Fruit fly (Drosophila melanogaster) whole organism, prepupa: ENCODE results near the gene Alh.

Source experiments
- Blimp-1 ChIP-seq: fragments of 200-800 bp; sonication (Bioruptor generic); optimal IDR thresholded peaks from 3 replicates; lab custom pipeline; 2017; ENCODE audit warnings: missing biosample characterization, missing genetic modification characterization, mild to moderate bottlenecking, moderate library complexity, missing genetic modification reagents
- CG10669 ChIP-seq: fragments of 200-800 bp; sonication (Bioruptor generic); optimal IDR thresholded peaks from 3 replicates; lab custom pipeline; 2018; ENCODE audit warnings: missing biosample characterization, mild to moderate bottlenecking, missing genetic modification characterization, moderate library complexity
- CG11294 ChIP-seq: fragments of 200-800 bp; sonication (Bioruptor generic); IDR thresholded peaks from 2 replicates; pipeline ENCODE4 v1.3.6; 2022; ENCODE audit warnings: missing biosample characterization, missing genetic modification characterization
- CG11762 ChIP-seq: fragments of 200-800 bp; sonication (Bioruptor generic); optimal IDR thresholded peaks from 3 replicates; lab custom pipeline; 2016; ENCODE audit warnings: missing biosample characterization, missing genetic modification characterization; ENCODE audit not compliant: insufficient read depth
- CG15336 ChIP-seq: fragments of 200-800 bp; sonication (Bioruptor generic); IDR thresholded peaks from 2 replicates; pipeline ENCODE4 v1.3.6; 2022; ENCODE audit warnings: missing biosample characterization, missing genetic modification characterization
- CG16779 ChIP-seq: fragments of 200-800 bp; sonication (Bioruptor generic); optimal IDR thresholded peaks from 3 replicates; lab custom pipeline; 2017; ENCODE audit warnings: missing biosample characterization, mild to moderate bottlenecking, missing genetic modification characterization
- CG3032 ChIP-seq: fragments of 200-800 bp; optimal IDR thresholded peaks from 2 replicates; lab custom pipeline; 2019; ENCODE audit warnings: missing biosample characterization, mild to moderate bottlenecking, missing genetic modification characterization, moderate library complexity
- CG31627 ChIP-seq: fragments of 200-800 bp; sonication (Bioruptor generic); optimal IDR thresholded peaks from 3 replicates; lab custom pipeline; 2016; ENCODE audit warnings: missing biosample characterization, missing genetic modification characterization
- CG32006 ChIP-seq: fragments of 200-800 bp; sonication (Bioruptor generic); optimal IDR thresholded peaks from 3 replicates; lab custom pipeline; 2017; ENCODE audit warnings: missing biosample characterization, mild to moderate bottlenecking, missing genetic modification characterization
- CG3919 ChIP-seq: fragments of 200-800 bp; sonication (Bioruptor generic); optimal IDR thresholded peaks from 3 replicates; lab custom pipeline; 2016; ENCODE audit warnings: missing biosample characterization, missing genetic modification characterization
- CG4318 ChIP-seq: fragments of 200-800 bp; sonication (Bioruptor generic); optimal IDR thresholded peaks from 3 replicates; lab custom pipeline; 2017; ENCODE audit warnings: missing biosample characterization, mild to moderate bottlenecking, missing genetic modification characterization
- CG6163 ChIP-seq: fragments of 200-800 bp; sonication (Bioruptor generic); IDR thresholded peaks from 3 replicates; pipeline ENCODE4 v1.3.6; 2022; ENCODE audit warnings: missing biosample characterization, missing genetic modification characterization
- CG6276 ChIP-seq: fragments of 200-800 bp; sonication (Bioruptor generic); optimal IDR thresholded peaks from 2 replicates; lab custom pipeline; 2017; ENCODE audit warnings: missing biosample characterization, mild to moderate bottlenecking, missing genetic modification characterization
- CG6792 ChIP-seq: fragments of 200-800 bp; sonication (Bioruptor generic); optimal IDR thresholded peaks from 3 replicates; lab custom pipeline; 2016; ENCODE audit warnings: missing biosample characterization, missing genetic modification characterization
- CG6808 ChIP-seq: fragments of 200-800 bp; sonication (Bioruptor generic); optimal IDR thresholded peaks from 3 replicates; lab custom pipeline; 2017; ENCODE audit warnings: missing biosample characterization, missing genetic modification characterization, mild to moderate bottlenecking, moderate library complexity, missing genetic modification reagents
- CG6854 ChIP-seq: fragments of 200-800 bp; sonication (Bioruptor generic); optimal IDR thresholded peaks from 2 replicates; lab custom pipeline; 2017; ENCODE audit warnings: missing biosample characterization, mild to moderate bottlenecking, missing genetic modification characterization
- CG8119 ChIP-seq: fragments of 200-800 bp; sonication (Bioruptor generic); IDR thresholded peaks from 3 replicates; pipeline ENCODE4 v1.3.6; 2022; ENCODE audit warnings: missing biosample characterization, missing genetic modification characterization
- CG8632 ChIP-seq: fragments of 200-800 bp; sonication (Bioruptor generic); optimal IDR thresholded peaks from 3 replicates; lab custom pipeline; 2016; ENCODE audit warnings: missing biosample characterization, missing genetic modification characterization
- CG9139 ChIP-seq: fragments of 200-800 bp; sonication (Bioruptor generic); optimal IDR thresholded peaks from 3 replicates; lab custom pipeline; 2017; ENCODE audit warnings: missing biosample characterization, mild to moderate bottlenecking, missing genetic modification characterization
- Eip75B ChIP-seq: fragments of 200-800 bp; sonication (Bioruptor generic); optimal IDR thresholded peaks from 3 replicates; lab custom pipeline; 2016; ENCODE audit warnings: missing biosample characterization, missing genetic modification characterization
- Eip78C ChIP-seq: fragments of 200-800 bp; sonication (Bioruptor generic); peaks from one replicate; lab custom pipeline; 2016; ENCODE audit warnings: missing biosample characterization, missing genetic modification characterization
- Eip93F ChIP-seq: fragments of 200-800 bp; sonication (Bioruptor generic); optimal IDR thresholded peaks from 2 replicates; lab custom pipeline; 2016; ENCODE audit warnings: missing biosample characterization, mild to moderate bottlenecking, missing genetic modification characterization
- Ets21C ChIP-seq: fragments of 200-800 bp; sonication (Bioruptor generic); optimal IDR thresholded peaks from 3 replicates; lab custom pipeline; 2016; ENCODE audit warnings: missing biosample characterization, missing genetic modification characterization
- Ets96B ChIP-seq: fragments of 200-800 bp; optimal IDR thresholded peaks from 2 replicates; lab custom pipeline; 2019; ENCODE audit warnings: missing biosample characterization, mild to moderate bottlenecking, missing genetic modification characterization, moderate library complexity
- Gug ChIP-seq: fragments of 200-800 bp; sonication (Bioruptor generic); IDR thresholded peaks from 2 replicates; pipeline ENCODE4 v1.3.6; 2022; ENCODE audit warnings: missing biosample characterization, missing genetic modification characterization
- Hr4 ChIP-seq: fragments of 200-800 bp; sonication (Bioruptor generic); optimal IDR thresholded peaks from 3 replicates; lab custom pipeline; 2016; ENCODE audit warnings: missing biosample characterization, missing genetic modification characterization
- Lpt ChIP-seq: fragments of 200-800 bp; sonication (Bioruptor generic); optimal IDR thresholded peaks from 3 replicates; lab custom pipeline; 2016; ENCODE audit warnings: missing biosample characterization, missing genetic modification characterization
- Met ChIP-seq: fragments of 200-800 bp; sonication (Bioruptor generic); optimal IDR thresholded peaks from 3 replicates; lab custom pipeline; 2016; ENCODE audit warnings: missing biosample characterization, missing genetic modification characterization
- OdsH ChIP-seq: fragments of 200-800 bp; sonication (Bioruptor generic); optimal IDR thresholded peaks from 3 replicates; lab custom pipeline; 2016; ENCODE audit warnings: missing biosample characterization, missing genetic modification characterization
- Sox102F ChIP-seq: fragments of 200-800 bp; sonication (Bioruptor generic); optimal IDR thresholded peaks from 2 replicates; lab custom pipeline; 2016; ENCODE audit warnings: missing biosample characterization, mild to moderate bottlenecking, missing genetic modification characterization
- Sox14 ChIP-seq: fragments of 200-800 bp; sonication (Bioruptor generic); optimal IDR thresholded peaks from 3 replicates; lab custom pipeline; 2016; ENCODE audit warnings: missing biosample characterization, missing genetic modification characterization
- Sox15 ChIP-seq: fragments of 200-800 bp; sonication (Bioruptor generic); optimal IDR thresholded peaks from 3 replicates; lab custom pipeline; 2016; ENCODE audit warnings: missing biosample characterization, missing genetic modification characterization
- achi ChIP-seq: fragments of 200-800 bp; sonication (Bioruptor generic); optimal IDR thresholded peaks from 3 replicates; lab custom pipeline; 2016; ENCODE audit warnings: missing biosample characterization, missing genetic modification characterization
- acj6 ChIP-seq: fragments of 200-800 bp; sonication (Bioruptor generic); optimal IDR thresholded peaks from 3 replicates; lab custom pipeline; 2016; ENCODE audit warnings: missing biosample characterization, missing genetic modification characterization
- dac ChIP-seq: fragments of 200-800 bp; sonication (Bioruptor generic); optimal IDR thresholded peaks from 2 replicates; lab custom pipeline; 2017; ENCODE audit warnings: missing biosample characterization, mild to moderate bottlenecking, missing genetic modification characterization
- dsx ChIP-seq: fragments of 200-800 bp; optimal IDR thresholded peaks from 3 replicates; lab custom pipeline; 2019; ENCODE audit warnings: missing biosample characterization, mild to moderate bottlenecking, missing genetic modification characterization, moderate library complexity; ENCODE audit not compliant: poor library complexity, severe bottlenecking
- eg ChIP-seq: fragments of 200-800 bp; sonication (Bioruptor generic); IDR thresholded peaks from 3 replicates; pipeline ENCODE4 v1.3.6; 2022; ENCODE audit warnings: missing biosample characterization, missing genetic modification characterization
- fd59A ChIP-seq: fragments of 200-800 bp; sonication (Bioruptor generic); optimal IDR thresholded peaks from 2 replicates; lab custom pipeline; 2017; ENCODE audit warnings: missing biosample characterization, mild to moderate bottlenecking, missing genetic modification characterization, missing genetic modification reagents
- fd85E ChIP-seq: fragments of 200-800 bp; sonication (Bioruptor generic); optimal IDR thresholded peaks from 3 replicates; lab custom pipeline; 2016; ENCODE audit warnings: missing biosample characterization, missing genetic modification characterization
- fkh ChIP-seq: fragments of 200-800 bp; sonication (Bioruptor generic); optimal IDR thresholded peaks from 3 replicates; lab custom pipeline; 2017; ENCODE audit warnings: missing biosample characterization, mild to moderate bottlenecking, missing genetic modification characterization, moderate library complexity
- lz ChIP-seq: fragments of 200-800 bp; sonication (Bioruptor generic); optimal IDR thresholded peaks from 3 replicates; lab custom pipeline; 2016; ENCODE audit warnings: missing biosample characterization, missing genetic modification characterization
- net ChIP-seq: fragments of 200-800 bp; sonication (Bioruptor generic); optimal IDR thresholded peaks from 3 replicates; lab custom pipeline; 2016; ENCODE audit warnings: missing biosample characterization, missing genetic modification characterization
- pdm3 ChIP-seq: fragments of 200-800 bp; sonication (Bioruptor generic); optimal IDR thresholded peaks from 3 replicates; lab custom pipeline; 2016; ENCODE audit warnings: missing biosample characterization, missing genetic modification characterization
- salr ChIP-seq, 2 experiments: fragments of 200-800 bp; sonication (Bioruptor generic); optimal IDR thresholded peaks; 3 replicates each; lab custom pipeline; 2016 to 2018; ENCODE audit warnings: missing biosample characterization in 2 of 2, missing genetic modification characterization in 2 of 2, mild to moderate bottlenecking in 1 of 2
- spab ChIP-seq: fragments of 200-800 bp; sonication (Bioruptor generic); optimal IDR thresholded peaks from 2 replicates; lab custom pipeline; 2017; ENCODE audit warnings: missing biosample characterization, mild to moderate bottlenecking, missing genetic modification characterization, missing genetic modification reagents
- ss ChIP-seq, 2 experiments: fragments of 200-800 bp; sonication (Bioruptor generic); optimal IDR thresholded peaks; 2 replicates in 1 of 2; 3 replicates in 1 of 2; lab custom pipeline; 2017 to 2018; ENCODE audit warnings: mild to moderate bottlenecking in 2 of 2, missing biosample characterization in 2 of 2, missing genetic modification characterization in 2 of 2, moderate library complexity in 1 of 2
- svp ChIP-seq: fragments of 200-800 bp; sonication (Bioruptor generic); peaks from one replicate; lab custom pipeline; 2016; ENCODE audit warnings: missing biosample characterization, missing genetic modification characterization
- topi ChIP-seq: fragments of 200-800 bp; sonication (Bioruptor generic); optimal IDR thresholded peaks from 3 replicates; lab custom pipeline; 2016; ENCODE audit warnings: missing biosample characterization, missing genetic modification characterization
- vri ChIP-seq: fragments of 200-800 bp; sonication (Bioruptor generic); optimal IDR thresholded peaks from 3 replicates; lab custom pipeline; 2016; ENCODE audit warnings: missing biosample characterization, mild to moderate bottlenecking, missing genetic modification characterization

The Alh gene

dm6 chr3R:7094368-7094767 lies 29.6 kb downstream of the Alh start:
- TF ChIP-seq dsx (GFP tag; lab: Kevin White, UChicago) (no peak), CG6276 (GFP tag; lab: Kevin White, UChicago) (no peak), CG11294 (GFP tag; lab: Robert Waterston, UW) (no peak), Eip78C (GFP tag; lab: Kevin White, UChicago) (no peak), CG10669 (GFP tag; lab: Kevin White, UChicago) (no peak), CG16779 (tag; lab: Kevin White, UChicago) (no peak), vri (GFP tag; lab: Kevin White, UChicago) (no peak), fkh (GFP tag; lab: Kevin White, UChicago) (no peak), svp (GFP tag; lab: Kevin White, UChicago) (no peak), Sox15 (GFP tag; lab: Kevin White, UChicago) (no peak)
- TF ChIP-seq, all 60 proteins: peak for 0

- TF ChIP-seq CG6854 (GFP tag; lab: Kevin White, UChicago) (no peak), CG32006 (GFP tag; lab: Kevin White, UChicago) (no peak), CG8119 (GFP tag; lab: Robert Waterston, UW) (no peak), CG9139 (GFP tag; lab: Kevin White, UChicago) (no peak), svp (GFP tag; lab: Kevin White, UChicago) (no peak), Met (no peak), Sox15 (GFP tag; lab: Kevin White, UChicago) (no peak), CG6276 (GFP tag; lab: Kevin White, UChicago) (no peak), net (no peak), Hr4 (GFP tag; lab: Kevin White, UChicago) (no peak), topi (GFP tag; lab: Kevin White, UChicago) (no peak), CG8632 (peak; percentile 2), fd59A (GFP tag; lab: Kevin White, UChicago) (no peak), Eip75B (GFP tag; lab: Kevin White, UChicago) (no peak), lz (GFP tag; lab: Kevin White, UChicago) (peak; percentile 8), achi (GFP tag; lab: Kevin White, UChicago) (no peak), CG3919 (peak; percentile 43), fkh (GFP tag; lab: Kevin White, UChicago) (no peak), eg (GFP tag; lab: Robert Waterston, UW) (no peak; the same call in 2 of the 3 replicates), vri (GFP tag; lab: Kevin White, UChicago) (no peak), CG6808 (no peak), CG6792 (GFP tag; lab: Kevin White, UChicago) (peak; percentile 7), fd85E (no peak), Eip93F (no peak), CG6163 (GFP tag; lab: Robert Waterston, UW) (no peak), CG3032 (tag; lab: Kevin White, UChicago) (peak; percentile 42), CG4318 (no peak), salr (GFP tag; optimal IDR thresholded peaks at IDR 0.05; lab: Kevin White, UChicago) (no peak), CG31627 (GFP tag; lab: Kevin White, UChicago) (peak; percentile 59), Ets21C (no peak), CG15336 (GFP tag; lab: Robert Waterston, UW) (peak; percentile 14; the same call in 1 of the 2 replicates), Sox102F (GFP tag; lab: Kevin White, UChicago) (no peak), spab (no peak), pdm3 (GFP tag; lab: Kevin White, UChicago) (no peak), Ets96B (tag; lab: Kevin White, UChicago) (no peak), CG11762 (GFP tag; lab: Kevin White, UChicago) (no peak), Lpt (no peak), dac (GFP tag; lab: Kevin White, UChicago) (no peak), CG10669 (GFP tag; lab: Kevin White, UChicago) (no peak), OdsH (no peak), Gug (GFP tag; lab: Robert Waterston, UW) (no peak), Blimp-1 (GFP tag; lab: Kevin White, UChicago) (no peak), acj6 (GFP tag; lab: Kevin White, UChicago) (no peak), ss (GFP tag; optimal IDR thresholded peaks at IDR 0.05; lab: Kevin White, UChicago) (peak in 1 of 2 experiments; percentile 39), dsx (GFP tag; lab: Kevin White, UChicago) (no peak), Sox14 (GFP tag; lab: Kevin White, UChicago) (no peak), CG16779 (tag; lab: Kevin White, UChicago) (no peak)
Measured at dm6 chr3R:7093592-7093991, 30.4 kb downstream of the Alh start.
